Worm (Caenorhabditis elegans): ENCODE measurements around the gene K01A6.7.

DNA sequence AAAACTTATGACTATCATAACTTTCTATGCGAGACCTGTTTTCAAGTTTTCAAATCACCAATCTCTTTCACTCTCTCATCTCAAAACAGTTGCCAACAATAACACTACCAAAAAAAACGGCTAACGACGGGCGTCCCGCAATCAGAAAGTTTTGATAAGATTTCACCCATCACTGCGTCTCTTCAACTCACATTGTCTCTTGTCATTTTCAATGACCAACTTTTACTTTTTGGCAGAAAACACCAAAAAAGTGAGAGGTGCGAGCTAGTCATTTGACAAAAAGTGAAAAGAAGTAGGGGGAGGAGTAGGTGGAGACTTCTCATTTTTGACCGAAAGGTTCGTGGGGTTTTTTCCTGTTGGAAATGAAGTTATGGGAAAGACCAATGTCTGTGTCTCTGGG, 19.7 kb downstream of the K01A6.7 start:
- TF ChIP-seq T26A8.4 (GFP tag; IDR thresholded peaks at IDR 0.05) (no peak), nhr-28 (tag; optimal IDR thresholded peaks at IDR 0.05) (no peak), arid-1 (GFP tag; conservative IDR thresholded peaks at IDR 0.05) (no peak), ZK337.2 (GFP tag; IDR thresholded peaks at IDR 0.05) (no peak), unc-62 (GFP tag; optimal IDR thresholded peaks at IDR 0.05 in 1 of 2) (peak in 1 of 2 experiments; percentile 51), unc-62 (tag; optimal IDR thresholded peaks at IDR 0.05) (no peak), nhr-11 (tag; optimal IDR thresholded peaks at IDR 0.05) (no peak), dpl-1 (GFP tag; optimal IDR thresholded peaks at IDR 0.05) (no peak), zip-2 (tag; optimal IDR thresholded peaks at IDR 0.05) (no peak), pqm-1 (tag; optimal IDR thresholded peaks at IDR 0.05) (no peak), lin-15B (tag; optimal IDR thresholded peaks at IDR 0.05) (no peak), ztf-11 (tag; optimal IDR thresholded peaks at IDR 0.05) (no peak), aly-2 (tag; optimal IDR thresholded peaks at IDR 0.05) (no peak), nhr-77 (tag; optimal IDR thresholded peaks at IDR 0.05) (no peak), ztf-7 (tag; optimal IDR thresholded peaks at IDR 0.05) (no peak)
